Fruit fly (Drosophila melanogaster) whole organism, adult: ENCODE results near the gene Cdc42.

ENCODE experiments used
- CG11617 ChIP-seq: fragments of 200-800 bp; sonication (Bioruptor generic); optimal IDR thresholded peaks from 2 replicates; lab custom pipeline; 2017; ENCODE audit warnings: mild to moderate bottlenecking, missing biosample characterization, missing genetic modification reagents, missing genetic modification characterization
- CG12768 ChIP-seq: fragments of 200-800 bp; sonication (Bioruptor generic); optimal IDR thresholded peaks from 2 replicates; lab custom pipeline; 2017; ENCODE audit warnings: missing biosample characterization, missing genetic modification characterization, mild to moderate bottlenecking, moderate library complexity, missing genetic modification reagents
- CG14711 ChIP-seq: fragments of 200-800 bp; sonication (Bioruptor generic); optimal IDR thresholded peaks from 2 replicates; lab custom pipeline; 2018; ENCODE audit warnings: missing biosample characterization, mild to moderate bottlenecking, missing genetic modification characterization, moderate library complexity
- CG1620 ChIP-seq: fragments of 200-800 bp; sonication (Bioruptor generic); optimal IDR thresholded peaks from 2 replicates; lab custom pipeline; 2016; ENCODE audit warnings: missing biosample characterization, missing genetic modification characterization
- CG33017 ChIP-seq: fragments of 200-800 bp; sonication (Bioruptor generic); optimal IDR thresholded peaks from 2 replicates; lab custom pipeline; 2018; ENCODE audit warnings: missing biosample characterization, mild to moderate bottlenecking, missing genetic modification characterization, moderate library complexity
- CG5204 ChIP-seq: fragments of 200-800 bp; sonication (Bioruptor generic); optimal IDR thresholded peaks from 2 replicates; lab custom pipeline; 2016; ENCODE audit warnings: missing biosample characterization, missing genetic modification characterization
- CG7045 ChIP-seq: fragments of 200-800 bp; sonication (Bioruptor generic); optimal IDR thresholded peaks from 2 replicates; lab custom pipeline; 2017; ENCODE audit warnings: missing biosample characterization, mild to moderate bottlenecking, missing genetic modification characterization
- CG7101 ChIP-seq: fragments of 200-800 bp; sonication (Bioruptor generic); optimal IDR thresholded peaks from 2 replicates; lab custom pipeline; 2018; ENCODE audit warnings: missing biosample characterization, mild to moderate bottlenecking, missing genetic modification characterization, moderate library complexity
- Clk ChIP-seq: fragments of 200-800 bp; sonication (Bioruptor generic); optimal IDR thresholded peaks from 2 replicates; lab custom pipeline; 2017; ENCODE audit warnings: missing biosample characterization, missing genetic modification characterization
- Crg-1 ChIP-seq: fragments of 200-800 bp; sonication (Bioruptor generic); optimal IDR thresholded peaks from 2 replicates; lab custom pipeline; 2016; ENCODE audit warnings: missing biosample characterization, missing genetic modification characterization
- Hr96 ChIP-seq: fragments of 200-800 bp; sonication (Bioruptor generic); optimal IDR thresholded peaks from 2 replicates; lab custom pipeline; 2016; ENCODE audit warnings: missing biosample characterization, missing genetic modification characterization
- Mnt ChIP-seq: fragments of 200-800 bp; sonication (Bioruptor generic); optimal IDR thresholded peaks from 2 replicates; lab custom pipeline; 2016; ENCODE audit warnings: missing biosample characterization, mild to moderate bottlenecking, missing genetic modification characterization
- bab1 ChIP-seq: fragments of 200-800 bp; sonication (Bioruptor generic); optimal IDR thresholded peaks from 3 replicates; lab custom pipeline; 2019; ENCODE audit warnings: missing biosample characterization, mild to moderate bottlenecking, missing genetic modification characterization, moderate library complexity
- cic ChIP-seq: fragments of 200-800 bp; sonication (Bioruptor generic); optimal IDR thresholded peaks from 2 replicates; lab custom pipeline; 2017; ENCODE audit warnings: missing biosample characterization, mild to moderate bottlenecking, missing genetic modification characterization, moderate library complexity
- cnc ChIP-seq, 2 experiments: fragments of >200 bp; optimal IDR thresholded peaks; 2 replicates each; lab custom pipeline; 2017
- kay ChIP-seq: fragments of 200-800 bp; sonication (Bioruptor generic); peaks from one replicate; lab custom pipeline; 2016; ENCODE audit warnings: missing biosample characterization, missing genetic modification characterization, borderline replicate concordance
- ovo ChIP-seq: fragments of 200-800 bp; sonication (Bioruptor generic); optimal IDR thresholded peaks from 2 replicates; lab custom pipeline; 2016; ENCODE audit warnings: missing biosample characterization, missing genetic modification characterization
- pad ChIP-seq: fragments of 200-800 bp; sonication (Bioruptor generic); optimal IDR thresholded peaks from 3 replicates; lab custom pipeline; 2017; ENCODE audit warnings: missing biosample characterization, missing genetic modification characterization, mild to moderate bottlenecking, moderate library complexity, missing genetic modification reagents
- tj ChIP-seq: fragments of 200-800 bp; sonication (Bioruptor generic); optimal IDR thresholded peaks from 3 replicates; lab custom pipeline; 2017; ENCODE audit warnings: missing biosample characterization, mild to moderate bottlenecking, missing genetic modification characterization, moderate library complexity
- toe ChIP-seq: fragments of 200-800 bp; sonication (Bioruptor generic); optimal IDR thresholded peaks from 2 replicates; lab custom pipeline; 2016; ENCODE audit warnings: missing biosample characterization, missing genetic modification characterization

Gene Cdc42

DNA sequence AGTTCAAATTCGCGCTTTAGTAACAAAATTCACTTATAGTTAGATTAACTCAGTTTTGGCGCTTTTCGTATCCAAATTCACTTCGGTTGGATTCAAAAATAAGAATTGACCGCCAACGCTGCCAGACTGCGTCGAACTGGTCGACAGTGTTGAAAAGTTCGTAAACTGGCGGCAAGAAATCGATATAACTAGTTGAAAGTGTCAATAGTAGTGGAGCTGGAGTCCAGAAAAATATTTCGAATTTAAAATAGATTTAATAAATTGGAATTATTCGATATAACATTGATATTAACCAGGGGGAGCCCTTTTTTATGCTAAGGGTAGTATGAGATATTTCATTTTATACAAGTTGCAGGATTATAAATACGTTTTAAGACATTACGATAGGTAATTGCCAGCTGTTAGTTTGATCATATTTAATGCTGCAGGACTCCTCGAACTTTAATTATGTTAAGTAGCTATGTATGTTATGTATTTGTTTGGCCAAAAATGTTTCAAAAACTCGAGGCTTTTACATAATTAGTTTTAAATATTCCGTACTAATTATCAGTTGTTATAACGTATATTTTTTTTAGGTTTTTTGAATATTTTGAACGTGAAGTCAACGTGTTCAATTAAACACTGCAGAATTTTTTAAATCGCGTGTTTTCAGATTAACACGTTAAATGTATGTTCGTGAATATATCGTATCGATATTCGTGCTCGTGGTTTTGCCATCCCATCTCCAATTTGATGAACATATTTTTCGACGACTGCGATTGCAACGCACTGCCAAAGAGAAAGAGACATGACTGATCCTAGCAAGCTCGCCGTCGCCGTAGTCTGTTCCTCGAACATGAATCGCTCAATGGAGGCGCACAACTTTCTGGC lies 32.8 kb upstream of the Cdc42 start, which contains the start of the genes CG14223 and Ssu72:
Gene CG14223 (minus strand): TSS at position 113 of the 870 bp plus-strand sequence.
Gene Ssu72 (plus strand): TSS at position 703 of the 870 bp plus-strand sequence.
- TF ChIP-seq CG14711 (tag; lab: Kevin White, UChicago) (no peak), kay (GFP tag; lab: Kevin White, UChicago) (no peak), CG7045 (no peak), Hr96 (GFP tag; lab: Kevin White, UChicago) (peak; percentile 23), toe (GFP tag; lab: Kevin White, UChicago) (no peak), ovo (no peak), CG1620 (GFP tag; lab: Kevin White, UChicago) (peak; percentile 69), CG11617 (GFP tag; lab: Kevin White, UChicago) (no peak), bab1 (no peak), pad (GFP tag; lab: Kevin White, UChicago) (no peak), cnc (optimal IDR thresholded peaks at IDR 0.05; lab: Kevin White, UChicago) (no peak), Clk (GFP tag; lab: Kevin White, UChicago) (no peak), Crg-1 (GFP tag; lab: Kevin White, UChicago) (peak; percentile 4), CG7101 (tag; lab: Kevin White, UChicago) (peak; percentile 22), tj (GFP tag; lab: Kevin White, UChicago) (no peak), CG5204 (GFP tag; lab: Kevin White, UChicago) (peak; percentile 42), CG12768 (GFP tag; lab: Kevin White, UChicago) (no peak), cic (GFP tag; lab: Kevin White, UChicago) (no peak), Mnt (peak; percentile 47), CG33017 (no peak)

DNA sequence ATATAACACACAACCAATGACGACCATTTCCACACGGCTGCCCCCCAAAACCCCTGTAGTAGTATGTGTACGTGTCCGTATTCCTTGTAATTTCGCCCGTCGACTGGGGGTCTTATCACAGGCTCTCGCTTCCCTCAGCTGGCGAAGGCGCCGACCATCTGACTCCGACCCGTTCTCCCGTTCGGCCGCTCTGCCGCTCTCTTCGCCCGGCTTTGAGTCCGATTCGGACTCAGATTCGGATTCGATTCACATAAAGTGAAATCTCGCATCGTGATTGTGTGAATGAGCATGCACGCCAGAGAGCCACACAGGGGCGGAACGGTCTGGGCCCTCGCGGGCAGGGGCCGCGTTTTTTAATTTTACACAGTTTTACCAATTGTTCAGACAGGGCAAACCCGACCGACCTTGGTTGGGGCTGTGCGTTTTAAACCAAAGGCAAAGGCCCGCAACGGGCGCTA lies 31.2 kb upstream of the Cdc42 start:
- TF ChIP-seq CG1620 (GFP tag; lab: Kevin White, UChicago), result peak; percentile 49
- TF ChIP-seq CG5204 (GFP tag; lab: Kevin White, UChicago), result no peak
- peak; percentile 43 for TF ChIP-seq Hr96 (GFP tag; lab: Kevin White, UChicago)
- TF ChIP-seq ovo, result no peak
- TF ChIP-seq Clk (GFP tag; lab: Kevin White, UChicago), result no peak
- TF ChIP-seq CG33017, result no peak
- TF ChIP-seq Crg-1 (GFP tag; lab: Kevin White, UChicago), result no peak
- peak; percentile 24 for TF ChIP-seq CG11617 (GFP tag; lab: Kevin White, UChicago)
- TF ChIP-seq cnc (optimal IDR thresholded peaks at IDR 0.05; lab: Kevin White, UChicago), result no peak
- peak; percentile 99 for TF ChIP-seq cic (GFP tag; lab: Kevin White, UChicago)
- peak; percentile 31 for TF ChIP-seq CG7101 (tag; lab: Kevin White, UChicago)
- peak; percentile 72 for TF ChIP-seq bab1
- no peak for TF ChIP-seq pad (GFP tag; lab: Kevin White, UChicago)
- peak; percentile 2 for TF ChIP-seq toe (GFP tag; lab: Kevin White, UChicago)
- peak; percentile 28 for TF ChIP-seq CG12768 (GFP tag; lab: Kevin White, UChicago)
- no peak for TF ChIP-seq kay (GFP tag; lab: Kevin White, UChicago)
- no peak for TF ChIP-seq CG7045
- no peak for TF ChIP-seq CG14711 (tag; lab: Kevin White, UChicago)
- peak; percentile 72 for TF ChIP-seq Mnt
- peak; percentile 48 for TF ChIP-seq tj (GFP tag; lab: Kevin White, UChicago)

DNA sequence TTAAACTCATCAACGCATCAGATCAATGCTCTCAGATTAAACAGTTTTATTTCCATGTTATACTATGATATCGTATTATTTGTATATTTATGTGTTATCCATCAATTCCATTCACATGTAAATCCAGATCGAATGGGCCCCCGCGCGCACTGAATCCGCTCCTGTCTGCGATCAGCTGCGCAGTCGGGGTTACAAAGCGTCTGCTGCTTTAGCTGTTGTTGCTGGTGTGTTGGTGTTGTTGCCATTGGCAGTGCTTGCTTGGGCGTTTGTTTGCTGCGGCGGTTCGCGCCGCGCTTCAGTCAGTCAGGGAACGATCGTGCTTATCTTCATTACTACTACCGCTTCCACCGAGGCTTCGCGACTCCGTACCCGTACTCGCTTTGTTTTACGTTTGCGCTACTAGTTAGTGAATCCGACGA lies 29.9 kb upstream of the Cdc42 start, which contains the start of gene Zw:
Gene Zw (plus strand): TSS at position 262 of the 419 bp plus-strand sequence.
- no peak for TF ChIP-seq Crg-1 (GFP tag; lab: Kevin White, UChicago)
- TF ChIP-seq bab1, result peak; percentile 68
- TF ChIP-seq Hr96 (GFP tag; lab: Kevin White, UChicago), result peak; percentile 79
- no peak for TF ChIP-seq cnc (optimal IDR thresholded peaks at IDR 0.05; lab: Kevin White, UChicago)
- TF ChIP-seq CG33017, result no peak
- no peak for TF ChIP-seq ovo
- peak; percentile 71 for TF ChIP-seq tj (GFP tag; lab: Kevin White, UChicago)
- peak; percentile 80 for TF ChIP-seq CG1620 (GFP tag; lab: Kevin White, UChicago)
- TF ChIP-seq pad (GFP tag; lab: Kevin White, UChicago), result peak; percentile 51
- peak; percentile 84 for TF ChIP-seq cic (GFP tag; lab: Kevin White, UChicago)
- peak; percentile 35 for TF ChIP-seq toe (GFP tag; lab: Kevin White, UChicago)
- TF ChIP-seq CG14711 (tag; lab: Kevin White, UChicago), result peak; percentile 43
- TF ChIP-seq kay (GFP tag; lab: Kevin White, UChicago), result peak; percentile 61
- peak; percentile 8 for TF ChIP-seq Clk (GFP tag; lab: Kevin White, UChicago)
- peak; percentile 63 for TF ChIP-seq CG7101 (tag; lab: Kevin White, UChicago)
- peak; percentile 45 for TF ChIP-seq CG12768 (GFP tag; lab: Kevin White, UChicago)
- peak; percentile 46 for TF ChIP-seq CG5204 (GFP tag; lab: Kevin White, UChicago)
- peak; percentile 24 for TF ChIP-seq CG7045
- TF ChIP-seq Mnt, result peak; percentile 69
- TF ChIP-seq CG11617 (GFP tag; lab: Kevin White, UChicago), result peak; percentile 25

DNA sequence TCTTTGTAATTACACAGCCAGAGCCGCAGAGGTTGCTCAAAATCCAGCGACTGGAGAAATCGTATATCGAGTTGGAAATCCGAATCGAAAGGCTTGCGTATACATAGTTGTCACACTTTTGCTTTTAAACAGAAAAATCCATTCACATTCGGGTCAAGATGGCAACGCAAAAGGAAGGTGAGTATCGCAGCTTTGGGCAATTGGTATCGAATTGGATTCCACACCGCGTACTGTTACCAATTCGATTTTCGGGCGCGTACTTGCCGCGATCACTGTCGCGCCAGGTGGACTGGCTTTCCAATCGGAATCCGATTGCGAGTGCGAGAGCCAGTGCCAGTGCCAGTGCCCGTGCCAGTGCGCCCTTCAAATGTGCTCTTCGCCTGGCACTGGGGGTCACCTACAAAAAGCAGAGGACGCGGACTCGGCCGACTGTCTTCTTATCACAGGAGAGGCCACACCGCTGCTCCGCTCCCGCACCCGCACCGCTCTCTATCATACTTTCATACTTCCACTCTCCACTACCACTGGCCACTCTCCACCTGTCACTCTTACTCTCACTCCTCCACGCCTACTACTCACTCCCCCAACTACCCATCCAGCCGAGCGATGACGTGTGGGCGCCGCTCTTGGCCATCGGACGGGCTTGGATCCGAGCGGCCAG lies 29.3 kb upstream of the Cdc42 start:
- TF ChIP-seq pad (GFP tag; lab: Kevin White, UChicago) (no peak), cic (GFP tag; lab: Kevin White, UChicago) (peak; percentile 11)

DNA sequence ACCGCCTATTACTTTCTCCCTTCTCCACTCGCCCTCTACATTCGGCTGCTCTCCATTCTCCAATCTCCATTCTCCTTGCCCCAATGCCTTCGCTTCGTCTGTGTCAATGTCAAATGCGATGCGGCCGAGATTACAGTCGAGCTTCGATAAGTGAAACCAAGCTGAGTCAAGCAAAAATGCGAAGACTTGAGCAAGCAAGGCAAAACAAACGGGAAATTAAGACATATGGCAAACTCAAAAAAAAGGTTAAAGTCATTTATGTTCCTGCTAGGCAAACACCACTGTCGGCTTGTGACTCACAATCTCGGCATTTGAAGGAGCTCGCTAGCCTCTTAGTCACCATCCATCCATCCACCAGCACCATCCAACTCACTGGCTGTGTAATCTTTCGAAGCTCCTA lies 28.5 kb upstream of the Cdc42 start:
- TF ChIP-seq cic (GFP tag; lab: Kevin White, UChicago) (peak; percentile 44), CG1620 (GFP tag; lab: Kevin White, UChicago) (peak; percentile 96), CG14711 (tag; lab: Kevin White, UChicago) (peak; percentile 88), tj (GFP tag; lab: Kevin White, UChicago) (peak; percentile 81), CG11617 (GFP tag; lab: Kevin White, UChicago) (peak; percentile 94), kay (GFP tag; lab: Kevin White, UChicago) (peak; percentile 99), ovo (peak; percentile 91), CG33017 (peak; percentile 93), Mnt (peak; percentile 94), bab1 (peak; percentile 90), Clk (GFP tag; lab: Kevin White, UChicago) (peak; percentile 84), CG12768 (GFP tag; lab: Kevin White, UChicago) (peak; percentile 96), CG7101 (tag; lab: Kevin White, UChicago) (peak; percentile 98), pad (GFP tag; lab: Kevin White, UChicago) (peak; percentile 83), Crg-1 (GFP tag; lab: Kevin White, UChicago) (peak; percentile 93), toe (GFP tag; lab: Kevin White, UChicago) (peak; percentile 91), CG5204 (GFP tag; lab: Kevin White, UChicago) (peak; percentile 95), Hr96 (GFP tag; lab: Kevin White, UChicago) (peak; percentile 98), cnc (optimal IDR thresholded peaks at IDR 0.05; lab: Kevin White, UChicago) (no peak), CG7045 (peak; percentile 91)
